Worm (Caenorhabditis elegans) whole organism, midembryonic: ENCODE data around the gene F54C4.4.

ENCODE experiments used
- T22C8.4 ChIP-seq: fragments of 200-800 bp; sonication (Bioruptor generic); IDR thresholded peaks from 2 replicates; pipeline ENCODE4 v1.3.6; 2022; ENCODE audit warnings: missing genetic modification characterization, missing compliant biosample characterization
- flt-1 ChIP-seq: fragments of 200-800 bp; sonication (Bioruptor generic); IDR thresholded peaks from 2 replicates; pipeline ENCODE4 v1.3.6; 2022; ENCODE audit warnings: missing genetic modification characterization, missing compliant biosample characterization
- ref-1 ChIP-seq: fragments of 200-800 bp; sonication (Bioruptor generic); conservative IDR thresholded peaks from 2 replicates; pipeline ENCODE4 v1.3.6; 2022; ENCODE audit warnings: missing genetic modification reagents, missing genetic modification characterization, missing compliant biosample characterization
- tab-1 ChIP-seq: fragments of 200-800 bp; sonication (Bioruptor generic); IDR thresholded peaks from 2 replicates; pipeline ENCODE4 v1.3.6; 2022; ENCODE audit warnings: missing genetic modification characterization, missing compliant biosample characterization
- ztf-23 ChIP-seq: fragments of 200-800 bp; sonication (Bioruptor generic); IDR thresholded peaks from 2 replicates; pipeline ENCODE4 v1.3.6; 2022; ENCODE audit warnings: missing genetic modification reagents, missing genetic modification characterization, missing compliant biosample characterization
- ztf-29 ChIP-seq: fragments of 200-800 bp; sonication (Bioruptor generic); IDR thresholded peaks from 2 replicates; pipeline ENCODE4 v1.3.6; 2022; ENCODE audit warnings: missing genetic modification reagents, missing genetic modification characterization, missing compliant biosample characterization

DNA sequence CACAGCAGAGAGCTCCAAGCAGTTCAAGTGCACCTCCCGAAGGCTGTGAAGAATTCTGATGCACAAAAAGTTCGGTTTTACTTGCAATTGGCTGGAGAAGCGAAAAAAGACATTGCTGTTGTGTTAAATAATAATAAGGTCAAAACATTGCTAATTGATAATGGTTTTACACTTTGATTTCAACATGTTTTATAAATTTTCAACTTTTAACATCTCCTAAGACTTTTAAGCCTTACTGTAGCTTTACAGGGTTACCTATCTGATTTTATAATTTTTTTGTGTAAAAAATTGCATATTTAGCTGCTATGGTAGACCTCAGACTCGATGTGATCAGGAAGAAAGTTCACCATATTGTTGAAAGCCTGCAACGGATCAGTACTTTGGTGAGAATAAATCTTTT, 47.0 kb upstream of the F54C4.4 start, which contains the start of gene pals-25:
- TF ChIP-seq flt-1 (GFP tag; lab: Robert Waterston, UW) = no peak
- no peak for TF ChIP-seq ref-1 (GFP tag; lab: Robert Waterston, UW)
- no peak for TF ChIP-seq ztf-29
- no peak for TF ChIP-seq T22C8.4 (GFP tag; lab: Robert Waterston, UW)
- TF ChIP-seq ztf-23 (GFP tag; lab: Robert Waterston, UW) = no peak
- TF ChIP-seq tab-1 = no peak
